Fruit fly (Drosophila melanogaster): ENCODE measurements around the gene Tgt.

Gene Tgt

DNA sequence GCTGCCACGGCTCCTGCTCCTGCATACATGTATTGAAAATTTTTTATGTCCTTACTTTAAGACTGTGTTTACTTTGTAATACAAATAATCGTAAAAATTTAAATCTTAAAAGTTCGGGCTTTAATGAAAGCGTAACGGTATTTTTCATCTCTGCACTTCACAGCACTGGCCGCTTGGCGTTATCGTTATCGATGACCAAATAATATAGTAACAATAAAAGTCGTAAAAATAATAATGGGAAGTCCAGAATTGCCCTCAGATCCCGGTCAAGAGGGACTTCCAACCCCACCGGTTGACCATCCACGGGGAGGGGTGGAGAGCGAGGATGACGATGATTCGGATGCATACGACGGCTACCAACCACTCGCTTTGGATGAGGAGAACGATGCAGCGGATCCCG, 17.5 kb upstream of the Tgt start, which contains the start of gene CG14341:
Gene CG14341 (plus strand): TSS at position 181 of the 400 bp plus-strand sequence.
- TF ChIP-seq Rel (GFP tag; optimal IDR thresholded peaks at IDR 0.05): no peak
- TF ChIP-seq Rel (tag; optimal IDR thresholded peaks at IDR 0.05): peak; percentile 97
- TF ChIP-seq Hr83 (GFP tag; optimal IDR thresholded peaks at IDR 0.05; ENCODE audit: poor library complexity, severe bottlenecking): no peak

DNA sequence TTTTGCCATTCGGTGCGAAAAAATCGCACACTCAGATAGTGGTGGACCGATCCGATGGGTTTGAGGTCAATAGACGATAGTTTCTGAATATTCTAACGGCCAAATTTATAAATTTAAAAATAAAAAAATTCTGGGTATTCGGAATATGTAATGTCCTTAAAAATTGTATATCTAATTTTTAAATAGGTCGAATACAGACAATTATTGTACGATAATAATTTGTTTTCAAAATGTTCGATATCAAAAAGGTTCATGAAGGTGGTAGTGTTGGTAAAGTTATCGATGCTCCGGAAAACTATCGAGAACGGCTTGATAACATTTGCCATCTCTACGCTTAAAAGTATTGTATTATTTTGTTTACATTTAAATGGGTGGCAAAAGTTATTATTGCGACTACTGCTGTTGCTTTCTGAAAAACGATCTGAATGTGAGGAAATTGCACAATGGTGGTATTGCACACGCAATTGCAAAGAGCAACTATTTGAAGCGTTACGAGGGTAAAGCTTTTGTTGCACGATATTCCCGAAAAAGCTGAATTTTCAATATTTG, 13.9 kb upstream of the Tgt start, which contains the start of the genes CG31922 and Plap:
Gene CG31922 (plus strand): TSS at position 315 of the 549 bp plus-strand sequence.
Gene Plap (minus strand): TSS at position 499 of the 549 bp plus-strand sequence.
- TF ChIP-seq Hr78 (GFP tag; optimal IDR thresholded peaks at IDR 0.05) (no peak), dsf (GFP tag; optimal IDR thresholded peaks at IDR 0.05; ENCODE audit: borderline replicate concordance) (no peak), Rel (GFP tag; optimal IDR thresholded peaks at IDR 0.05) (no peak), Rel (tag; optimal IDR thresholded peaks at IDR 0.05) (peak; percentile 97), pan (optimal IDR thresholded peaks at IDR 0.05) (no peak), fru (GFP tag; optimal IDR thresholded peaks at IDR 0.05) (no peak), CG9705 (GFP tag; optimal IDR thresholded peaks at IDR 0.05) (peak; percentile 63), GATAd (GFP tag; optimal IDR thresholded peaks at IDR 0.05) (no peak), Myc (optimal IDR thresholded peaks at IDR 0.05) (peak; percentile 63), sage (GFP tag; optimal IDR thresholded peaks at IDR 0.05) (no peak), h (GFP tag; optimal IDR thresholded peaks at IDR 0.05) (peak; percentile 84), br (GFP tag; optimal IDR thresholded peaks at IDR 0.05) (peak; percentile 76), Sp1 (GFP tag; optimal IDR thresholded peaks at IDR 0.05) (peak; percentile 78), rgr (GFP tag; optimal IDR thresholded peaks at IDR 0.05) (peak; percentile 80), CrebA (GFP tag; optimal IDR thresholded peaks at IDR 0.05; ENCODE audit: borderline replicate concordance) (no peak), Hr83 (GFP tag; optimal IDR thresholded peaks at IDR 0.05; ENCODE audit: poor library complexity, severe bottlenecking) (peak; percentile 61), foxo (GFP tag; optimal IDR thresholded peaks at IDR 0.05) (peak; percentile 18 to 76), tai (GFP tag; optimal IDR thresholded peaks at IDR 0.05) (no peak), Mio (GFP tag; optimal IDR thresholded peaks at IDR 0.05) (no peak), usp (GFP tag; optimal IDR thresholded peaks at IDR 0.05) (no peak), lola (GFP tag; optimal IDR thresholded peaks at IDR 0.05) (no peak), OdsH (GFP tag; optimal IDR thresholded peaks at IDR 0.05) (peak; percentile 73), woc (GFP tag; optimal IDR thresholded peaks at IDR 0.05) (peak; percentile 58), sv (GFP tag; optimal IDR thresholded peaks at IDR 0.05) (peak; percentile 75), Hnf4 (GFP tag; optimal IDR thresholded peaks at IDR 0.05) (no peak), brk (GFP tag; optimal IDR thresholded peaks at IDR 0.05) (no peak), ey (GFP tag; optimal IDR thresholded peaks at IDR 0.05) (peak; percentile 67), CG32264 (GFP tag; optimal IDR thresholded peaks at IDR 0.05) (no peak), Dfd (GFP tag; optimal IDR thresholded peaks at IDR 0.05) (no peak), HLH106 (tag; optimal IDR thresholded peaks at IDR 0.05) (peak; percentile 81), jim (GFP tag; optimal IDR thresholded peaks at IDR 0.05) (no peak), psq (GFP tag; optimal IDR thresholded peaks at IDR 0.05) (peak; percentile 69), Vsx2 (GFP tag; optimal IDR thresholded peaks at IDR 0.05; ENCODE audit: partially characterized antibody) (no peak), Jra (GFP tag; optimal IDR thresholded peaks at IDR 0.05) (no peak), N (GFP tag; optimal IDR thresholded peaks at IDR 0.05) (no peak), Abd-B (GFP tag; optimal IDR thresholded peaks at IDR 0.05) (no peak), dl (GFP tag; optimal IDR thresholded peaks at IDR 0.05; ENCODE audit: insufficient read depth in 1 of 2, partially characterized antibody in 2 of 2) (no peak), dmrt93B (GFP tag; optimal IDR thresholded peaks at IDR 0.05) (peak; percentile 63), Dif (GFP tag; optimal IDR thresholded peaks at IDR 0.05; ENCODE audit: partially characterized antibody) (no peak)

DNA sequence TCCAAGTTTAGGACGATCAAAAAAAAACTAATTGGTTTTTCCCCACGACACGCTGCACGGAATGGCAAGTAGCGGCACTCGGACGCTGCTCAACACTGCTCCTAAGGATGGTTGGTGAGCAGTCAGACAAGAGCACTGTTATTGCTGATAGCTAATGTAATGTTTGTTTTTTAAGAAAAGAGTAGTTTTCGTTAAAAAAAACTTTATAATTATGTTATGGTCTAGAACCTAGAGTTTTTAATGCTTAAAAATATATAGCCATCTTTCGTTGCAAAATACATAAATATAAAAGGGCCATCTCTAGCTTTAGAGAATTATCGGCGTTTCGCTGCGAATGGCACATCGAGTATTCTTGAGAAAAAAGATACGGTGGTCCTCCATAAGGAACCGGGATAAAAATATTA, 11.2 kb upstream of the Tgt start, which contains the start of the genes Charon and CG4887:
Gene Charon (minus strand): TSS at position 102 of the 404 bp plus-strand sequence.
Gene CG4887 (plus strand): TSS at position 306 of the 404 bp plus-strand sequence.
- TF ChIP-seq OdsH (GFP tag; optimal IDR thresholded peaks at IDR 0.05) (peak; percentile 88), Hr83 (GFP tag; optimal IDR thresholded peaks at IDR 0.05; ENCODE audit: poor library complexity, severe bottlenecking) (peak; percentile 16), fru (GFP tag; optimal IDR thresholded peaks at IDR 0.05) (no peak), ey (GFP tag; optimal IDR thresholded peaks at IDR 0.05) (peak; percentile 89), Vsx2 (GFP tag; optimal IDR thresholded peaks at IDR 0.05; ENCODE audit: partially characterized antibody) (no peak), Myc (optimal IDR thresholded peaks at IDR 0.05) (peak; percentile 73), h (GFP tag; optimal IDR thresholded peaks at IDR 0.05) (peak; percentile 94), rgr (GFP tag; optimal IDR thresholded peaks at IDR 0.05) (peak; percentile 90), psq (GFP tag; optimal IDR thresholded peaks at IDR 0.05) (peak; percentile 83), foxo (GFP tag; optimal IDR thresholded peaks at IDR 0.05) (peak; percentile 41 to 93), sv (GFP tag; optimal IDR thresholded peaks at IDR 0.05) (peak; percentile 85), CG9705 (GFP tag; optimal IDR thresholded peaks at IDR 0.05) (peak; percentile 73), Abd-B (GFP tag; optimal IDR thresholded peaks at IDR 0.05) (no peak), Sp1 (GFP tag; optimal IDR thresholded peaks at IDR 0.05) (peak; percentile 84), Rel (GFP tag; optimal IDR thresholded peaks at IDR 0.05) (no peak), Rel (tag; optimal IDR thresholded peaks at IDR 0.05) (peak; percentile 100), lola (GFP tag; optimal IDR thresholded peaks at IDR 0.05) (no peak), HLH106 (tag; optimal IDR thresholded peaks at IDR 0.05) (peak; percentile 87), tai (GFP tag; optimal IDR thresholded peaks at IDR 0.05) (no peak), GATAd (GFP tag; optimal IDR thresholded peaks at IDR 0.05) (peak; percentile 88), Mio (GFP tag; optimal IDR thresholded peaks at IDR 0.05) (peak; percentile 48), Jra (GFP tag; optimal IDR thresholded peaks at IDR 0.05) (no peak)
